Fruit fly (Drosophila melanogaster): ENCODE data around the gene CG43901.

- TF ChIP-seq Myc (optimal IDR thresholded peaks at IDR 0.05) (no peak), ttk (optimal IDR thresholded peaks at IDR 0.05) (no peak), psq (optimal IDR thresholded peaks at IDR 0.05) (no peak), insv (optimal IDR thresholded peaks at IDR 0.05) (no peak), Sin3A (optimal IDR thresholded peaks at IDR 0.05) (no peak)
Observed at dm6 chrX:10929613-10930012, 24.0 kb downstream of the CG43901 start.

Measured in Kc167 (cell line).